Fruit fly (Drosophila melanogaster): Measurements from ENCODE around the gene CG11089.

Gene CG11089

dm6 chr3R:24845952-24846848 is 30.6 kb upstream of the CG11089 start:
- no peak for TF ChIP-seq CG12768 (GFP tag; optimal IDR thresholded peaks at IDR 0.05)
- peak; percentile 84 for TF ChIP-seq tj (GFP tag; optimal IDR thresholded peaks at IDR 0.05)

DNA sequence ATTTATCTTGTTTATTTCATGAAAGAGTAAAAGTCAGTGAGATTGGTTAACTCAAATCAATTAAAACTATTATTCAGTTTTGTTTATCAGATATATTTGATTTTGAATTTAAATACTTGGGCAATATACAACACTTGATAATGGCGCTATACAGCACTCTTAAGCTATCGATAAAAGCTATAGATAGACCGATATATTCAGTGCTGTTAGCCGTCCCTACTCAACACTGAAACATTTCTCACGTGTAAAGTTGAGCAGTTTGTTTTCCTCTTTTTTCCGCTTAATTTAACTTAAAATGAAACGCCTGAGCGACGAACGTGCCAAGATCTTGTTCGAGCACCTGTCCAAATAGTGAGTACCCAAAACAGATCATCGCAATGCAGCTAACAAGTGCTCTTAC is 26.4 kb upstream of the CG11089 start, which contains the start of gene CG7006:
Gene CG7006, plus strand, starts transcription at position 208 of the 400 bp plus-strand sequence.
- peak; percentile 98 for TF ChIP-seq Crg-1 (GFP tag; optimal IDR thresholded peaks at IDR 0.05)
- TF ChIP-seq Clk (GFP tag; optimal IDR thresholded peaks at IDR 0.05) = peak; percentile 67
- peak; percentile 77 for TF ChIP-seq CG14711 (tag; optimal IDR thresholded peaks at IDR 0.05)
- peak; percentile 43 for TF ChIP-seq cic (GFP tag; optimal IDR thresholded peaks at IDR 0.05)
- TF ChIP-seq CG33017 (tag; optimal IDR thresholded peaks at IDR 0.05) = peak; percentile 60
- no peak for TF ChIP-seq kay (GFP tag; ENCODE audit: borderline replicate concordance)
- TF ChIP-seq Mnt (GFP tag; optimal IDR thresholded peaks at IDR 0.05) = peak; percentile 97
- peak; percentile 97 for TF ChIP-seq CG1620 (GFP tag; optimal IDR thresholded peaks at IDR 0.05)
- TF ChIP-seq cnc (optimal IDR thresholded peaks at IDR 0.05) = no peak
- peak; percentile 71 for TF ChIP-seq CG7045 (GFP tag; optimal IDR thresholded peaks at IDR 0.05)
- TF ChIP-seq pad (GFP tag; optimal IDR thresholded peaks at IDR 0.05) = peak; percentile 88
- TF ChIP-seq CG12768 (GFP tag; optimal IDR thresholded peaks at IDR 0.05) = peak; percentile 79
- TF ChIP-seq bab1 (GFP tag; optimal IDR thresholded peaks at IDR 0.05) = peak; percentile 75
- peak; percentile 80 for TF ChIP-seq toe (GFP tag; optimal IDR thresholded peaks at IDR 0.05)
- TF ChIP-seq CG11617 (GFP tag; optimal IDR thresholded peaks at IDR 0.05) = peak; percentile 41
- no peak for TF ChIP-seq tj (GFP tag; optimal IDR thresholded peaks at IDR 0.05)
- TF ChIP-seq Hr96 (GFP tag; optimal IDR thresholded peaks at IDR 0.05) = peak; percentile 76
- peak; percentile 91 for TF ChIP-seq CG7101 (tag; optimal IDR thresholded peaks at IDR 0.05)
- peak; percentile 72 for TF ChIP-seq ovo (GFP tag; optimal IDR thresholded peaks at IDR 0.05)
- TF ChIP-seq CG5204 (GFP tag; optimal IDR thresholded peaks at IDR 0.05) = peak; percentile 77

dm6 chr3R:24851429-24851828 is 25.4 kb upstream of the CG11089 start, which contains the start of gene Nct:
Gene Nct (plus strand): TSS chr3R:24851601.
- TF ChIP-seq CG12768 (GFP tag; optimal IDR thresholded peaks at IDR 0.05) (no peak), cnc (optimal IDR thresholded peaks at IDR 0.05) (peak in 1 of 2 experiments; percentile 28)

DNA sequence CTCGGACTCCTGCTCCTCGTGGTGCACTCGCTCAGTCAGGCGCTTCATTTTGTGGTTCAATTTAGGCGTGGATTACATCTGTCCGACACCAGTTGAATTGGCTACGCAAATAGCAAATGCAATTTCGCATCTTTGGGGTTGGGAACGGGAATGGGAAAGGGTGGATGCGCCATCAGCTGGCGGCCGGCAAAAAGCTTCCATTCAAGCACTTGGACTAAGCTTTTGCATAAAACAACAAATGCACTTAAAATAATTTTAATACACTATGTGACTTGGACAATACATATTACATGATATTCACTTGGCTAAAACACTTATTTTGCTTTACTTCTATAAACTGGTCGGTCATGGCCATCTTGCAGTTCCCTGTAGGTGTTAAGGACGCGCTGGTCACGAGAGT is 20.7 kb upstream of the CG11089 start, which contains the start of gene HDAC11:
Gene HDAC11, minus strand, starts transcription at position 101 of the 400 bp plus-strand sequence.
- TF ChIP-seq Hr96 (GFP tag; optimal IDR thresholded peaks at IDR 0.05) (no peak), CG7101 (tag; optimal IDR thresholded peaks at IDR 0.05) (no peak), CG12768 (GFP tag; optimal IDR thresholded peaks at IDR 0.05) (no peak), CG1620 (GFP tag; optimal IDR thresholded peaks at IDR 0.05) (no peak), kay (GFP tag; ENCODE audit: borderline replicate concordance) (no peak), cic (GFP tag; optimal IDR thresholded peaks at IDR 0.05) (no peak), cnc (optimal IDR thresholded peaks at IDR 0.05) (no peak), CG14711 (tag; optimal IDR thresholded peaks at IDR 0.05) (no peak), CG5204 (GFP tag; optimal IDR thresholded peaks at IDR 0.05) (no peak), CG7045 (GFP tag; optimal IDR thresholded peaks at IDR 0.05) (no peak)

- TF ChIP-seq CG14711 (tag; optimal IDR thresholded peaks at IDR 0.05) (no peak), Hr96 (GFP tag; optimal IDR thresholded peaks at IDR 0.05) (no peak), toe (GFP tag; optimal IDR thresholded peaks at IDR 0.05) (no peak), CG5204 (GFP tag; optimal IDR thresholded peaks at IDR 0.05) (no peak), bab1 (GFP tag; optimal IDR thresholded peaks at IDR 0.05) (no peak), Mnt (GFP tag; optimal IDR thresholded peaks at IDR 0.05) (no peak), cnc (optimal IDR thresholded peaks at IDR 0.05) (no peak), cic (GFP tag; optimal IDR thresholded peaks at IDR 0.05) (no peak)
Observed at dm6 chr3R:24857459-24857858, 19.4 kb upstream of the CG11089 start, which contains the start of gene CAH4. Gene CAH4 (minus strand): TSS chr3R:24857559.

dm6 chr3R:24859701-24860100 is 17.1 kb upstream of the CG11089 start, which contains the start of gene ppk22:
Gene ppk22 (minus strand): TSS chr3R:24859801.
- no peak for TF ChIP-seq CG5204 (GFP tag; optimal IDR thresholded peaks at IDR 0.05)
- no peak for TF ChIP-seq CG11617 (GFP tag; optimal IDR thresholded peaks at IDR 0.05)
- no peak for TF ChIP-seq Crg-1 (GFP tag; optimal IDR thresholded peaks at IDR 0.05)

DNA sequence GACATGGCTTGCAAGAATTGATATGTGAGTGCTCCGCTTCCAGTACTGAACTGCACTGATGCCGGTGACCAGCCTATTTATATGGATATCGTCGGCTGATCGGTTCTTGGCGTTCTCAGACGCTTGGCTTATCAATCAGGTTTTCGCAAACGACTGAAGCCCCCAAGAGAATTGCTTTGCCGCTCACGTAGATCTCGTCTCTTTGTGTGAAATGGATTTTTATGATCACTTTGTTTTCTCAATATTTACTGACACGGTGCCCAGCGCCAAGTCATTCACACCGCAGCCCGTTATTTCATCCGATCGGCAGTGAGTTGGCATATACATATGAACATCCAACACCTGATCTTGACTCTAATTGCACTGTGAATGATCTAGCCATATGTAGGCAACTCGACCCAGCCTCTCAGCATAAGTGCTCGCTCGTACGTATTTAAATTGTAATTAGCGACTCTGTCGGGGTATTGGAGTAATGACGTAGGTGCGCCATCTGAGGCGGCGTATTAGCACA is 16.5 kb upstream of the CG11089 start, which contains the start of gene CG13639:
Gene CG13639, minus strand, starts transcription at position 51 of the 511 bp plus-strand sequence.
- TF ChIP-seq Mnt (GFP tag; optimal IDR thresholded peaks at IDR 0.05) (no peak), CG7101 (tag; optimal IDR thresholded peaks at IDR 0.05) (no peak), cic (GFP tag; optimal IDR thresholded peaks at IDR 0.05) (no peak), ovo (GFP tag; optimal IDR thresholded peaks at IDR 0.05) (peak; percentile 48), pad (GFP tag; optimal IDR thresholded peaks at IDR 0.05) (no peak), Crg-1 (GFP tag; optimal IDR thresholded peaks at IDR 0.05) (no peak), cnc (optimal IDR thresholded peaks at IDR 0.05) (peak in 1 of 2 experiments; percentile 42), bab1 (GFP tag; optimal IDR thresholded peaks at IDR 0.05) (no peak), toe (GFP tag; optimal IDR thresholded peaks at IDR 0.05) (no peak)
